Fruit fly (Drosophila melanogaster): ENCODE data around the gene Ugt37A1.

Gene Ugt37A1

dm6 chr2L:20374054-20374507 is at the start of gene Ugt37A1:
Gene Ugt37A1, minus strand, starts transcription at chr2L:20374104.
- TF ChIP-seq Sin3A (optimal IDR thresholded peaks at IDR 0.05) (no peak), h (optimal IDR thresholded peaks at IDR 0.05) (no peak), Myc (optimal IDR thresholded peaks at IDR 0.05) (no peak), psq (optimal IDR thresholded peaks at IDR 0.05) (no peak), ttk (optimal IDR thresholded peaks at IDR 0.05) (no peak), insv (optimal IDR thresholded peaks at IDR 0.05) (no peak)

- TF ChIP-seq Myc (optimal IDR thresholded peaks at IDR 0.05) (no peak), insv (optimal IDR thresholded peaks at IDR 0.05) (no peak), h (optimal IDR thresholded peaks at IDR 0.05) (no peak), Sin3A (optimal IDR thresholded peaks at IDR 0.05) (no peak), psq (optimal IDR thresholded peaks at IDR 0.05) (no peak), ttk (optimal IDR thresholded peaks at IDR 0.05) (no peak)
Observed at dm6 chr2L:20420035-20420434, 46.1 kb upstream of the Ugt37A1 start.

- TF ChIP-seq h (optimal IDR thresholded peaks at IDR 0.05) = no peak
- TF ChIP-seq insv (optimal IDR thresholded peaks at IDR 0.05) = no peak
- TF ChIP-seq psq (optimal IDR thresholded peaks at IDR 0.05) = no peak
- TF ChIP-seq Myc (optimal IDR thresholded peaks at IDR 0.05) = no peak
- no peak for TF ChIP-seq Sin3A (optimal IDR thresholded peaks at IDR 0.05)
- no peak for TF ChIP-seq ttk (optimal IDR thresholded peaks at IDR 0.05)
Observed at dm6 chr2L:20417597-20418286, 43.8 kb upstream of the Ugt37A1 start.

- TF ChIP-seq insv (optimal IDR thresholded peaks at IDR 0.05) = no peak
- no peak for TF ChIP-seq h (optimal IDR thresholded peaks at IDR 0.05)
- no peak for TF ChIP-seq ttk (optimal IDR thresholded peaks at IDR 0.05)
- TF ChIP-seq psq (optimal IDR thresholded peaks at IDR 0.05) = no peak
Observed at dm6 chr2L:20416754-20417563, 43.1 kb upstream of the Ugt37A1 start, which contains the start of the genes CG10949 and Arpc2. Gene CG10949, minus strand, starts transcription at chr2L:20416918. Gene Arpc2, plus strand, starts transcription at chr2L:20417057.

dm6 chr2L:20414750-20415211 is 40.9 kb upstream of the Ugt37A1 start, which contains the start of gene CG10947:
Gene CG10947, minus strand, starts transcription at chr2L:20414800.
- TF ChIP-seq h (optimal IDR thresholded peaks at IDR 0.05) = no peak
- TF ChIP-seq Sin3A (optimal IDR thresholded peaks at IDR 0.05) = no peak

- TF ChIP-seq ttk (optimal IDR thresholded peaks at IDR 0.05) (no peak), h (optimal IDR thresholded peaks at IDR 0.05) (no peak), Myc (optimal IDR thresholded peaks at IDR 0.05) (no peak), insv (optimal IDR thresholded peaks at IDR 0.05) (no peak), Sin3A (optimal IDR thresholded peaks at IDR 0.05) (no peak), psq (optimal IDR thresholded peaks at IDR 0.05) (no peak)
Observed at dm6 chr2L:20413826-20414225, 39.9 kb upstream of the Ugt37A1 start.

dm6 chr2L:20401408-20401807 is 27.5 kb upstream of the Ugt37A1 start:
- TF ChIP-seq Sin3A (optimal IDR thresholded peaks at IDR 0.05) (no peak), psq (optimal IDR thresholded peaks at IDR 0.05) (no peak), Myc (optimal IDR thresholded peaks at IDR 0.05) (no peak), h (optimal IDR thresholded peaks at IDR 0.05) (no peak), insv (optimal IDR thresholded peaks at IDR 0.05) (no peak), ttk (optimal IDR thresholded peaks at IDR 0.05) (no peak)

dm6 chr2L:20400875-20401274 is 27.0 kb upstream of the Ugt37A1 start:
- TF ChIP-seq h (optimal IDR thresholded peaks at IDR 0.05) = no peak
- TF ChIP-seq psq (optimal IDR thresholded peaks at IDR 0.05) = no peak
- TF ChIP-seq Sin3A (optimal IDR thresholded peaks at IDR 0.05) = no peak
- TF ChIP-seq insv (optimal IDR thresholded peaks at IDR 0.05) = no peak
- no peak for TF ChIP-seq Myc (optimal IDR thresholded peaks at IDR 0.05)
- TF ChIP-seq ttk (optimal IDR thresholded peaks at IDR 0.05) = no peak

- TF ChIP-seq insv (optimal IDR thresholded peaks at IDR 0.05) (no peak), h (optimal IDR thresholded peaks at IDR 0.05) (no peak), Sin3A (optimal IDR thresholded peaks at IDR 0.05) (no peak), ttk (optimal IDR thresholded peaks at IDR 0.05) (no peak), Myc (optimal IDR thresholded peaks at IDR 0.05) (no peak), psq (optimal IDR thresholded peaks at IDR 0.05) (no peak)
Observed at dm6 chr2L:20399239-20399638, 25.3 kb upstream of the Ugt37A1 start.

- no peak for TF ChIP-seq h (optimal IDR thresholded peaks at IDR 0.05)
- TF ChIP-seq insv (optimal IDR thresholded peaks at IDR 0.05) = no peak
- no peak for TF ChIP-seq Sin3A (optimal IDR thresholded peaks at IDR 0.05)
- TF ChIP-seq psq (optimal IDR thresholded peaks at IDR 0.05) = no peak
- no peak for TF ChIP-seq Myc (optimal IDR thresholded peaks at IDR 0.05)
- no peak for TF ChIP-seq ttk (optimal IDR thresholded peaks at IDR 0.05)
Observed at dm6 chr2L:20397032-20397431, 23.1 kb upstream of the Ugt37A1 start.

- TF ChIP-seq ttk (optimal IDR thresholded peaks at IDR 0.05) = no peak
- TF ChIP-seq psq (optimal IDR thresholded peaks at IDR 0.05) = no peak
- no peak for TF ChIP-seq Sin3A (optimal IDR thresholded peaks at IDR 0.05)
- TF ChIP-seq insv (optimal IDR thresholded peaks at IDR 0.05) = no peak
- TF ChIP-seq h (optimal IDR thresholded peaks at IDR 0.05) = no peak
- no peak for TF ChIP-seq Myc (optimal IDR thresholded peaks at IDR 0.05)
Observed at dm6 chr2L:20390004-20390403, 16.1 kb upstream of the Ugt37A1 start.

- TF ChIP-seq psq (optimal IDR thresholded peaks at IDR 0.05) (no peak), h (optimal IDR thresholded peaks at IDR 0.05) (no peak), ttk (optimal IDR thresholded peaks at IDR 0.05) (no peak), Myc (optimal IDR thresholded peaks at IDR 0.05) (no peak), Sin3A (optimal IDR thresholded peaks at IDR 0.05) (no peak), insv (optimal IDR thresholded peaks at IDR 0.05) (no peak)
Observed at dm6 chr2L:20382141-20382815, 8.4 kb upstream of the Ugt37A1 start, which contains the start of gene CG16798. Gene CG16798, minus strand, starts transcription at chr2L:20382356.

Data from Kc167 (cell line).